Worm (Caenorhabditis elegans) whole organism, L3 larva: ENCODE results near the gene F33G12.7.

Experiments used
- ZK546.5 ChIP-seq: sonication (generic microtip); optimal IDR thresholded peaks from 2 replicates; lab custom pipeline; 2017; ENCODE audit warnings: missing biosample characterization, missing genetic modification characterization
- aly-2 ChIP-seq: fragments of 150-350 bp; optimal IDR thresholded peaks from 2 replicates; lab custom pipeline; 2014; ENCODE audit warnings: missing biosample characterization, missing genetic modification characterization
- ceh-16 ChIP-seq: sonication (generic microtip); optimal IDR thresholded peaks from 2 replicates; lab custom pipeline; 2017; ENCODE audit warnings: missing biosample characterization, missing genetic modification characterization
- ceh-28 ChIP-seq: fragments of 150-350 bp; optimal IDR thresholded peaks from 2 replicates; lab custom pipeline; 2014; ENCODE audit warnings: missing biosample characterization, missing genetic modification reagents, missing genetic modification characterization
- ceh-82 ChIP-seq: fragments of 150-350 bp; optimal IDR thresholded peaks from 2 replicates; lab custom pipeline; 2014; ENCODE audit warnings: missing biosample characterization, missing genetic modification characterization
- daf-12 ChIP-seq: fragments of 150-350 bp; optimal IDR thresholded peaks from 2 replicates; lab custom pipeline; 2014; ENCODE audit warnings: missing biosample characterization, missing genetic modification reagents, missing genetic modification characterization
- egl-27 ChIP-seq: sonication (generic microtip); optimal IDR thresholded peaks from 4 replicates; lab custom pipeline; 2017; ENCODE audit warnings: missing biosample characterization, missing genetic modification reagents, missing genetic modification characterization
- egl-5 ChIP-seq: fragments of 150-350 bp; optimal IDR thresholded peaks from 2 replicates; lab custom pipeline; 2017; ENCODE audit warnings: missing biosample characterization, missing genetic modification reagents, missing genetic modification characterization, inconsistent platforms
- elt-1 ChIP-seq: fragments of 150-350 bp; optimal IDR thresholded peaks from 2 replicates; lab custom pipeline; 2014; ENCODE audit warnings: missing biosample characterization, missing genetic modification characterization
- elt-3 ChIP-seq, 3 experiments: fragments of 150-350 bp in 1 of 3; sonication (generic microtip) in 2 of 3; optimal IDR thresholded peaks; 2 replicates in 2 of 3; 4 replicates in 1 of 3; lab custom pipeline; 2014 to 2017; ENCODE audit warnings: missing biosample characterization in 3 of 3, missing genetic modification characterization in 3 of 3
- eor-1 ChIP-seq, 2 experiments: fragments of 150-350 bp; optimal IDR thresholded peaks; 2 replicates each; lab custom pipeline; 2014 to 2018; ENCODE audit warnings: missing biosample characterization in 2 of 2, missing genetic modification characterization in 2 of 2
- fkh-10 ChIP-seq: sonication (generic microtip); optimal IDR thresholded peaks from 2 replicates; lab custom pipeline; 2017; ENCODE audit warnings: missing biosample characterization, missing genetic modification reagents, missing genetic modification characterization
- fkh-2 ChIP-seq: fragments of 150-350 bp; optimal IDR thresholded peaks from 2 replicates; lab custom pipeline; 2014; ENCODE audit warnings: missing biosample characterization, missing genetic modification reagents, missing genetic modification characterization
- fos-1 ChIP-seq: fragments of 150-350 bp; optimal IDR thresholded peaks from 2 replicates; lab custom pipeline; 2014; ENCODE audit warnings: missing biosample characterization, missing genetic modification characterization
- hmg-11 ChIP-seq: sonication (generic microtip); optimal IDR thresholded peaks from 2 replicates; lab custom pipeline; 2016; ENCODE audit warnings: missing genetic modification characterization, missing compliant biosample characterization
- lin-15B ChIP-seq: fragments of 150-350 bp; optimal IDR thresholded peaks from 2 replicates; lab custom pipeline; 2014; ENCODE audit warnings: missing biosample characterization, missing genetic modification characterization
- lin-39 ChIP-seq: fragments of 150-350 bp; optimal IDR thresholded peaks from 2 replicates; lab custom pipeline; 2018; ENCODE audit warnings: missing biosample characterization, missing genetic modification reagents, missing genetic modification characterization
- mml-1 ChIP-seq: fragments of 150-350 bp; sonication (generic microtip); optimal IDR thresholded peaks from 3 replicates; lab custom pipeline; 2014; ENCODE audit warnings: missing biosample characterization, missing genetic modification characterization
- nfya-1 ChIP-seq: sonication (generic microtip); optimal IDR thresholded peaks from 2 replicates; lab custom pipeline; 2017; ENCODE audit warnings: missing genetic modification characterization, mild to moderate bottlenecking, missing compliant biosample characterization, antibody characterized with exemption, moderate library complexity; ENCODE audit not compliant: insufficient read depth
- nhr-11 ChIP-seq: fragments of 150-350 bp; optimal IDR thresholded peaks from 2 replicates; lab custom pipeline; 2014; ENCODE audit warnings: missing biosample characterization, missing genetic modification characterization
- nhr-12 ChIP-seq: fragments of 150-350 bp; optimal IDR thresholded peaks from 2 replicates; lab custom pipeline; 2014; ENCODE audit warnings: missing biosample characterization, missing genetic modification characterization
- nhr-23 ChIP-seq: fragments of 150-350 bp; optimal IDR thresholded peaks from 2 replicates; lab custom pipeline; 2014; ENCODE audit warnings: missing biosample characterization, missing genetic modification reagents, missing genetic modification characterization
- nhr-237 ChIP-seq: fragments of 150-350 bp; optimal IDR thresholded peaks from 2 replicates; lab custom pipeline; 2014; ENCODE audit warnings: missing biosample characterization, missing genetic modification characterization
- nhr-25 ChIP-seq: sonication (generic microtip); optimal IDR thresholded peaks from 2 replicates; lab custom pipeline; 2017; ENCODE audit warnings: missing biosample characterization, missing genetic modification characterization
- nhr-43 ChIP-seq: sonication (generic microtip); optimal IDR thresholded peaks from 2 replicates; lab custom pipeline; 2016; ENCODE audit warnings: mild to moderate bottlenecking, missing genetic modification characterization, missing compliant biosample characterization; ENCODE audit not compliant: poor library complexity, severe bottlenecking
- nhr-67 ChIP-seq: fragments of 150-350 bp; optimal IDR thresholded peaks from 2 replicates; lab custom pipeline; 2014; ENCODE audit warnings: missing biosample characterization, missing genetic modification characterization
- nhr-76 ChIP-seq: fragments of 150-350 bp; sonication (generic microtip); optimal IDR thresholded peaks from 5 replicates; lab custom pipeline; 2014; ENCODE audit warnings: missing biosample characterization, missing genetic modification characterization
- nhr-77 ChIP-seq: fragments of 150-350 bp; optimal IDR thresholded peaks from 2 replicates; lab custom pipeline; 2014; ENCODE audit warnings: missing biosample characterization, missing genetic modification characterization
- pha-4 ChIP-seq: fragments of 150-350 bp; optimal IDR thresholded peaks from 2 replicates; lab custom pipeline; 2014; ENCODE audit warnings: missing biosample characterization, missing genetic modification reagents, missing genetic modification characterization
- sea-2 ChIP-seq: fragments of 150-350 bp; sonication (generic microtip); optimal IDR thresholded peaks from 4 replicates; lab custom pipeline; 2014; ENCODE audit warnings: missing biosample characterization, missing genetic modification reagents, missing genetic modification characterization
- skn-1 ChIP-seq: fragments of 150-350 bp; optimal IDR thresholded peaks from 2 replicates; lab custom pipeline; 2014; ENCODE audit warnings: missing biosample characterization, missing genetic modification characterization
- tbx-2 ChIP-seq: sonication (generic microtip); optimal IDR thresholded peaks from 2 replicates; lab custom pipeline; 2016; ENCODE audit warnings: mild to moderate bottlenecking, missing genetic modification characterization, missing compliant biosample characterization
- unc-39 ChIP-seq: sonication (generic microtip); optimal IDR thresholded peaks from 4 replicates; lab custom pipeline; 2017; ENCODE audit warnings: missing biosample characterization, missing genetic modification characterization
- unc-62 ChIP-seq: fragments of 150-350 bp; sonication (generic microtip); optimal IDR thresholded peaks from 4 replicates; lab custom pipeline; 2014; ENCODE audit warnings: missing biosample characterization, missing genetic modification reagents, missing genetic modification characterization
- zag-1 ChIP-seq: fragments of 150-350 bp; optimal IDR thresholded peaks from 2 replicates; lab custom pipeline; 2014; ENCODE audit warnings: missing biosample characterization, missing genetic modification characterization
- ztf-11 ChIP-seq: fragments of 150-350 bp; optimal IDR thresholded peaks from 2 replicates; lab custom pipeline; 2014; ENCODE audit warnings: missing biosample characterization, missing genetic modification characterization
- ztf-4 ChIP-seq: fragments of 150-350 bp; optimal IDR thresholded peaks from 2 replicates; lab custom pipeline; 2014; ENCODE audit warnings: missing biosample characterization, missing genetic modification characterization

The F33G12.7 gene

ce11 chrII:5049865-5050342, 9.4 kb upstream of the F33G12.7 start, which contains the start of gene F33G12.6:
TSS of gene F33G12.6 (plus strand) at chrII:5049915.
- no peak for TF ChIP-seq lin-39
- TF ChIP-seq egl-5 (tag; lab: Kevin White, UChicago): peak; percentile 76

- TF ChIP-seq nhr-23 (tag; lab: Kevin White, UChicago) (peak; percentile 48), nhr-25 (tag; lab: Kevin White, UChicago) (peak; percentile 58), nhr-77 (tag; lab: Kevin White, UChicago) (no peak), elt-3 (tag; optimal IDR thresholded peaks at IDR 0.05; lab: Kevin White, UChicago) (peak in 1 of 3 experiments; percentile 14), nhr-43 (tag; lab: Kevin White, UChicago) (peak; percentile 13), ceh-28 (tag; lab: Kevin White, UChicago) (peak; percentile 5), ceh-16 (tag; lab: Kevin White, UChicago) (no peak), nfya-1 (tag; lab: Kevin White, UChicago) (peak; percentile 17), unc-62 (peak; percentile 56)
Measured at ce11 chrII:5049249-5049648, 8.8 kb upstream of the F33G12.7 start.

- TF ChIP-seq mml-1 (tag; lab: Kevin White, UChicago) (no peak), skn-1 (tag; lab: Kevin White, UChicago) (no peak), pha-4 (tag; lab: Kevin White, UChicago) (peak; percentile 53)
Measured at ce11 chrII:5048185-5048795, 7.8 kb upstream of the F33G12.7 start.

ce11 chrII:5047279-5047678, 6.8 kb upstream of the F33G12.7 start:
- TF ChIP-seq hmg-11 (no peak), ceh-16 (tag; lab: Kevin White, UChicago) (no peak), egl-27 (no peak), nfya-1 (tag; lab: Kevin White, UChicago) (peak; percentile 4), daf-12 (tag; lab: Kevin White, UChicago) (no peak), pha-4 (tag; lab: Kevin White, UChicago) (peak; percentile 37), nhr-77 (tag; lab: Kevin White, UChicago) (no peak), ceh-82 (tag; lab: Kevin White, UChicago) (no peak), aly-2 (tag; lab: Kevin White, UChicago) (no peak), tbx-2 (no peak), egl-5 (tag; lab: Kevin White, UChicago) (peak; percentile 13), lin-15B (tag; lab: Kevin White, UChicago) (no peak), ztf-11 (tag; lab: Kevin White, UChicago) (no peak), fkh-2 (tag; lab: Kevin White, UChicago) (no peak), nhr-25 (tag; lab: Kevin White, UChicago) (peak; percentile 37), unc-39 (tag; lab: Kevin White, UChicago) (no peak), nhr-237 (tag; lab: Kevin White, UChicago) (no peak), skn-1 (tag; lab: Kevin White, UChicago) (no peak), ceh-28 (tag; lab: Kevin White, UChicago) (no peak), zag-1 (tag; lab: Kevin White, UChicago) (no peak), nhr-23 (tag; lab: Kevin White, UChicago) (peak; percentile 36), eor-1 (tag; optimal IDR thresholded peaks at IDR 0.05; lab: Kevin White, UChicago) (no peak), ztf-4 (tag; lab: Kevin White, UChicago) (no peak), sea-2 (no peak)

ce11 chrII:5046209-5047200, 6.0 kb upstream of the F33G12.7 start:
- no peak for TF ChIP-seq ZK546.5
- no peak for TF ChIP-seq nhr-12 (tag; lab: Kevin White, UChicago)
- no peak for TF ChIP-seq nhr-67 (tag; lab: Kevin White, UChicago)
- TF ChIP-seq unc-39 (tag; lab: Kevin White, UChicago): no peak
- no peak for TF ChIP-seq ceh-16 (tag; lab: Kevin White, UChicago)
- no peak for TF ChIP-seq sea-2
- TF ChIP-seq lin-39: no peak
- TF ChIP-seq nhr-76 (tag; lab: Kevin White, UChicago): no peak
- no peak for TF ChIP-seq nhr-25 (tag; lab: Kevin White, UChicago)
- no peak for TF ChIP-seq zag-1 (tag; lab: Kevin White, UChicago)
- peak; percentile 3 for TF ChIP-seq unc-62
- TF ChIP-seq pha-4 (tag; lab: Kevin White, UChicago): no peak
- TF ChIP-seq nfya-1 (tag; lab: Kevin White, UChicago): peak; percentile 4
- peak; percentile 84 for TF ChIP-seq fkh-2 (tag; lab: Kevin White, UChicago)
- no peak for TF ChIP-seq ztf-11 (tag; lab: Kevin White, UChicago)
- TF ChIP-seq ztf-4 (tag; lab: Kevin White, UChicago): no peak
- TF ChIP-seq elt-3 (tag; optimal IDR thresholded peaks at IDR 0.05; lab: Kevin White, UChicago): no peak
- TF ChIP-seq fkh-10 (GFP tag; lab: Kevin White, UChicago): peak; percentile 90
- no peak for TF ChIP-seq elt-1 (tag; lab: Kevin White, UChicago)
- no peak for TF ChIP-seq aly-2 (tag; lab: Kevin White, UChicago)
- TF ChIP-seq egl-5 (tag; lab: Kevin White, UChicago): peak; percentile 3
- TF ChIP-seq nhr-77 (tag; lab: Kevin White, UChicago): no peak
- no peak for TF ChIP-seq fos-1
- no peak for TF ChIP-seq mml-1 (tag; lab: Kevin White, UChicago)
- TF ChIP-seq nhr-11 (tag; lab: Kevin White, UChicago): no peak
- no peak for TF ChIP-seq eor-1 (tag; optimal IDR thresholded peaks at IDR 0.05; lab: Kevin White, UChicago)
